Worm (Caenorhabditis elegans): ENCODE data around the gene nhr-112.

ce11 chrV:16723744-16724143 lies at the start of gene nhr-112:
- TF ChIP-seq W03F9.2 (tag; optimal IDR thresholded peaks at IDR 0.05): no peak
- no peak for TF ChIP-seq dao-5 (tag; optimal IDR thresholded peaks at IDR 0.05)

Measured in whole organism, L4/young adult.